Worm (Caenorhabditis elegans) whole organism, mixed stage, embryonic: ENCODE results near the gene rpt-4.

Experiments used
- ces-1 ChIP-seq: fragments of 150-350 bp; optimal IDR thresholded peaks from 2 replicates; lab custom pipeline; 2014; ENCODE audit warnings: missing biosample characterization, missing genetic modification reagents, missing genetic modification characterization
- ham-2 ChIP-seq: fragments of 200-800 bp; sonication (Bioruptor generic); optimal IDR thresholded peaks from 2 replicates; lab custom pipeline; 2018; ENCODE audit warnings: mild to moderate bottlenecking, missing genetic modification characterization, missing compliant biosample characterization
- mep-1 ChIP-seq: fragments of 150-350 bp; optimal IDR thresholded peaks from 2 replicates; lab custom pipeline; 2017; ENCODE audit warnings: missing biosample characterization, missing genetic modification reagents, missing genetic modification characterization, inconsistent platforms
- mls-2 ChIP-seq: sonication (generic microtip); optimal IDR thresholded peaks from 2 replicates; lab custom pipeline; 2016; ENCODE audit warnings: mild to moderate bottlenecking, missing genetic modification characterization, moderate library complexity, missing compliant biosample characterization
- sem-2 ChIP-seq: fragments of 200-800 bp; sonication (Bioruptor generic); optimal IDR thresholded peaks from 2 replicates; lab custom pipeline; 2018; ENCODE audit warnings: mild to moderate bottlenecking, missing genetic modification characterization, missing compliant biosample characterization

Gene rpt-4

DNA sequence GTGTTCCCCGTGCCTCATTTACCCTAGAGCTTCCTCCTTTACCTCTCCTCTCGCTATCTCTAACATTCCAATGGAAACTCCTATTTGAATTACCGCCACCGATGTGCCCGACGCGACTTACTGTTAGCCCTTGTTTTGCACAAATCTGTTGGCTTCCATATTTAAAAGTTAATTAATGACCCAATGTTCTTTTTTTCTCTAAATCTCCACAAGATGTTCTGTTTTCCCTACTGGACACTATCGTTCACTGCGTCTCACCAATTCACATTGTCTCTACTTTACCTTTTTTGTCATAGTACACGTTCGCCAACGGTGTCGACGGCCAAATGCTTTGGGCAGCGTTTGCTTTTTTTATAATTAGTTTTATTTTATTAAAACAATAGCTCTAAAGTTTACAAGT is 45.4 kb downstream of the rpt-4 start:
- TF ChIP-seq sem-2 (GFP tag; lab: Kevin White, UChicago) (no peak), mep-1 (tag; lab: Kevin White, UChicago) (peak; percentile 35), ces-1 (GFP tag; lab: Kevin White, UChicago) (peak; percentile 68), mls-2 (no peak), ham-2 (peak; percentile 85)
